Fruit fly (Drosophila melanogaster) whole organism, prepupa: ENCODE measurements around the gene CG3071.

Experiments
- Blimp-1 ChIP-seq: fragments of 200-800 bp; sonication (Bioruptor generic); optimal IDR thresholded peaks from 3 replicates; lab custom pipeline; 2017; ENCODE audit warnings: missing biosample characterization, missing genetic modification characterization, mild to moderate bottlenecking, moderate library complexity, missing genetic modification reagents
- CG10631 ChIP-seq: fragments of 200-800 bp; sonication (Bioruptor generic); optimal IDR thresholded peaks from 2 replicates; lab custom pipeline; 2016; ENCODE audit warnings: missing biosample characterization, missing genetic modification characterization
- CG10669 ChIP-seq: fragments of 200-800 bp; sonication (Bioruptor generic); optimal IDR thresholded peaks from 3 replicates; lab custom pipeline; 2018; ENCODE audit warnings: missing biosample characterization, mild to moderate bottlenecking, missing genetic modification characterization, moderate library complexity
- CG11294 ChIP-seq: fragments of 200-800 bp; sonication (Bioruptor generic); IDR thresholded peaks from 2 replicates; pipeline ENCODE4 v1.3.6; 2022; ENCODE audit warnings: missing biosample characterization, missing genetic modification characterization
- CG11762 ChIP-seq: fragments of 200-800 bp; sonication (Bioruptor generic); optimal IDR thresholded peaks from 3 replicates; lab custom pipeline; 2016; ENCODE audit warnings: missing biosample characterization, missing genetic modification characterization; ENCODE audit not compliant: insufficient read depth
- CG11902 ChIP-seq: fragments of 200-800 bp; sonication (Bioruptor generic); optimal IDR thresholded peaks from 3 replicates; lab custom pipeline; 2016; ENCODE audit warnings: missing biosample characterization, missing genetic modification characterization
- CG15336 ChIP-seq: fragments of 200-800 bp; sonication (Bioruptor generic); IDR thresholded peaks from 2 replicates; pipeline ENCODE4 v1.3.6; 2022; ENCODE audit warnings: missing biosample characterization, missing genetic modification characterization
- CG1621 ChIP-seq: fragments of 200-800 bp; sonication (Bioruptor generic); optimal IDR thresholded peaks from 3 replicates; lab custom pipeline; 2018; ENCODE audit warnings: missing biosample characterization, mild to moderate bottlenecking, missing genetic modification characterization
- CG16779 ChIP-seq: fragments of 200-800 bp; sonication (Bioruptor generic); optimal IDR thresholded peaks from 3 replicates; lab custom pipeline; 2017; ENCODE audit warnings: missing biosample characterization, mild to moderate bottlenecking, missing genetic modification characterization
- CG3032 ChIP-seq: fragments of 200-800 bp; optimal IDR thresholded peaks from 2 replicates; lab custom pipeline; 2019; ENCODE audit warnings: missing biosample characterization, mild to moderate bottlenecking, missing genetic modification characterization, moderate library complexity
- CG31627 ChIP-seq: fragments of 200-800 bp; sonication (Bioruptor generic); optimal IDR thresholded peaks from 3 replicates; lab custom pipeline; 2016; ENCODE audit warnings: missing biosample characterization, missing genetic modification characterization
- CG32006 ChIP-seq: fragments of 200-800 bp; sonication (Bioruptor generic); optimal IDR thresholded peaks from 3 replicates; lab custom pipeline; 2017; ENCODE audit warnings: missing biosample characterization, mild to moderate bottlenecking, missing genetic modification characterization
- CG34406 ChIP-seq: fragments of 200-800 bp; sonication (Bioruptor generic); optimal IDR thresholded peaks from 3 replicates; lab custom pipeline; 2016; ENCODE audit warnings: missing biosample characterization, missing genetic modification characterization
- CG4318 ChIP-seq: fragments of 200-800 bp; sonication (Bioruptor generic); optimal IDR thresholded peaks from 3 replicates; lab custom pipeline; 2017; ENCODE audit warnings: missing biosample characterization, mild to moderate bottlenecking, missing genetic modification characterization
- CG6163 ChIP-seq: fragments of 200-800 bp; sonication (Bioruptor generic); IDR thresholded peaks from 3 replicates; pipeline ENCODE4 v1.3.6; 2022; ENCODE audit warnings: missing biosample characterization, missing genetic modification characterization
- CG6276 ChIP-seq: fragments of 200-800 bp; sonication (Bioruptor generic); optimal IDR thresholded peaks from 2 replicates; lab custom pipeline; 2017; ENCODE audit warnings: missing biosample characterization, mild to moderate bottlenecking, missing genetic modification characterization
- CG6792 ChIP-seq: fragments of 200-800 bp; sonication (Bioruptor generic); optimal IDR thresholded peaks from 3 replicates; lab custom pipeline; 2016; ENCODE audit warnings: missing biosample characterization, missing genetic modification characterization
- CG6808 ChIP-seq: fragments of 200-800 bp; sonication (Bioruptor generic); optimal IDR thresholded peaks from 3 replicates; lab custom pipeline; 2017; ENCODE audit warnings: missing biosample characterization, missing genetic modification characterization, mild to moderate bottlenecking, moderate library complexity, missing genetic modification reagents
- CG6854 ChIP-seq: fragments of 200-800 bp; sonication (Bioruptor generic); optimal IDR thresholded peaks from 2 replicates; lab custom pipeline; 2017; ENCODE audit warnings: missing biosample characterization, mild to moderate bottlenecking, missing genetic modification characterization
- CG8119 ChIP-seq: fragments of 200-800 bp; sonication (Bioruptor generic); IDR thresholded peaks from 3 replicates; pipeline ENCODE4 v1.3.6; 2022; ENCODE audit warnings: missing biosample characterization, missing genetic modification characterization
- CG9139 ChIP-seq: fragments of 200-800 bp; sonication (Bioruptor generic); optimal IDR thresholded peaks from 3 replicates; lab custom pipeline; 2017; ENCODE audit warnings: missing biosample characterization, mild to moderate bottlenecking, missing genetic modification characterization
- Eip75B ChIP-seq: fragments of 200-800 bp; sonication (Bioruptor generic); optimal IDR thresholded peaks from 3 replicates; lab custom pipeline; 2016; ENCODE audit warnings: missing biosample characterization, missing genetic modification characterization
- Eip78C ChIP-seq: fragments of 200-800 bp; sonication (Bioruptor generic); peaks from one replicate; lab custom pipeline; 2016; ENCODE audit warnings: missing biosample characterization, missing genetic modification characterization
- Eip93F ChIP-seq: fragments of 200-800 bp; sonication (Bioruptor generic); optimal IDR thresholded peaks from 2 replicates; lab custom pipeline; 2016; ENCODE audit warnings: missing biosample characterization, mild to moderate bottlenecking, missing genetic modification characterization
- Ets96B ChIP-seq: fragments of 200-800 bp; optimal IDR thresholded peaks from 2 replicates; lab custom pipeline; 2019; ENCODE audit warnings: missing biosample characterization, mild to moderate bottlenecking, missing genetic modification characterization, moderate library complexity
- Hr39 ChIP-seq: fragments of 200-800 bp; sonication (Bioruptor generic); optimal IDR thresholded peaks from 2 replicates; lab custom pipeline; 2016; ENCODE audit warnings: missing biosample characterization, missing genetic modification characterization
- Hr4 ChIP-seq: fragments of 200-800 bp; sonication (Bioruptor generic); optimal IDR thresholded peaks from 3 replicates; lab custom pipeline; 2016; ENCODE audit warnings: missing biosample characterization, missing genetic modification characterization
- Met ChIP-seq: fragments of 200-800 bp; sonication (Bioruptor generic); optimal IDR thresholded peaks from 3 replicates; lab custom pipeline; 2016; ENCODE audit warnings: missing biosample characterization, missing genetic modification characterization
- OdsH ChIP-seq: fragments of 200-800 bp; sonication (Bioruptor generic); optimal IDR thresholded peaks from 3 replicates; lab custom pipeline; 2016; ENCODE audit warnings: missing biosample characterization, missing genetic modification characterization
- Sox102F ChIP-seq: fragments of 200-800 bp; sonication (Bioruptor generic); optimal IDR thresholded peaks from 2 replicates; lab custom pipeline; 2016; ENCODE audit warnings: missing biosample characterization, mild to moderate bottlenecking, missing genetic modification characterization
- Sox14 ChIP-seq: fragments of 200-800 bp; sonication (Bioruptor generic); optimal IDR thresholded peaks from 3 replicates; lab custom pipeline; 2016; ENCODE audit warnings: missing biosample characterization, missing genetic modification characterization
- achi ChIP-seq: fragments of 200-800 bp; sonication (Bioruptor generic); optimal IDR thresholded peaks from 3 replicates; lab custom pipeline; 2016; ENCODE audit warnings: missing biosample characterization, missing genetic modification characterization
- cyc ChIP-seq: fragments of 200-800 bp; sonication (Bioruptor generic); optimal IDR thresholded peaks from 3 replicates; lab custom pipeline; 2016; ENCODE audit warnings: missing biosample characterization, missing genetic modification characterization
- dac ChIP-seq: fragments of 200-800 bp; sonication (Bioruptor generic); optimal IDR thresholded peaks from 2 replicates; lab custom pipeline; 2017; ENCODE audit warnings: missing biosample characterization, mild to moderate bottlenecking, missing genetic modification characterization
- eg ChIP-seq: fragments of 200-800 bp; sonication (Bioruptor generic); IDR thresholded peaks from 3 replicates; pipeline ENCODE4 v1.3.6; 2022; ENCODE audit warnings: missing biosample characterization, missing genetic modification characterization
- esn ChIP-seq: fragments of 200-800 bp; sonication (Bioruptor generic); optimal IDR thresholded peaks from 2 replicates; lab custom pipeline; 2016; ENCODE audit warnings: missing biosample characterization, mild to moderate bottlenecking, missing genetic modification characterization, moderate library complexity
- fd59A ChIP-seq: fragments of 200-800 bp; sonication (Bioruptor generic); optimal IDR thresholded peaks from 2 replicates; lab custom pipeline; 2017; ENCODE audit warnings: missing biosample characterization, mild to moderate bottlenecking, missing genetic modification characterization, missing genetic modification reagents
- fd85E ChIP-seq: fragments of 200-800 bp; sonication (Bioruptor generic); optimal IDR thresholded peaks from 3 replicates; lab custom pipeline; 2016; ENCODE audit warnings: missing biosample characterization, missing genetic modification characterization
- fkh ChIP-seq: fragments of 200-800 bp; sonication (Bioruptor generic); optimal IDR thresholded peaks from 3 replicates; lab custom pipeline; 2017; ENCODE audit warnings: missing biosample characterization, mild to moderate bottlenecking, missing genetic modification characterization, moderate library complexity
- lz ChIP-seq: fragments of 200-800 bp; sonication (Bioruptor generic); optimal IDR thresholded peaks from 3 replicates; lab custom pipeline; 2016; ENCODE audit warnings: missing biosample characterization, missing genetic modification characterization
- net ChIP-seq: fragments of 200-800 bp; sonication (Bioruptor generic); optimal IDR thresholded peaks from 3 replicates; lab custom pipeline; 2016; ENCODE audit warnings: missing biosample characterization, missing genetic modification characterization
- salr ChIP-seq, 2 experiments: fragments of 200-800 bp; sonication (Bioruptor generic); optimal IDR thresholded peaks; 3 replicates each; lab custom pipeline; 2016 to 2018; ENCODE audit warnings: missing biosample characterization in 2 of 2, missing genetic modification characterization in 2 of 2, mild to moderate bottlenecking in 1 of 2
- spab ChIP-seq: fragments of 200-800 bp; sonication (Bioruptor generic); optimal IDR thresholded peaks from 2 replicates; lab custom pipeline; 2017; ENCODE audit warnings: missing biosample characterization, mild to moderate bottlenecking, missing genetic modification characterization, missing genetic modification reagents
- ss ChIP-seq, 2 experiments: fragments of 200-800 bp; sonication (Bioruptor generic); optimal IDR thresholded peaks; 2 replicates in 1 of 2; 3 replicates in 1 of 2; lab custom pipeline; 2017 to 2018; ENCODE audit warnings: mild to moderate bottlenecking in 2 of 2, missing biosample characterization in 2 of 2, missing genetic modification characterization in 2 of 2, moderate library complexity in 1 of 2
- vri ChIP-seq: fragments of 200-800 bp; sonication (Bioruptor generic); optimal IDR thresholded peaks from 3 replicates; lab custom pipeline; 2016; ENCODE audit warnings: missing biosample characterization, mild to moderate bottlenecking, missing genetic modification characterization

CG3071 gene

dm6 chrX:2283470-2283869 is 20.8 kb downstream of the CG3071 start (continued):
- TF ChIP-seq lz (GFP tag; lab: Kevin White, UChicago): no peak
- no peak for TF ChIP-seq Sox102F (GFP tag; lab: Kevin White, UChicago)
- no peak for TF ChIP-seq CG11294 (GFP tag; lab: Robert Waterston, UW)
- peak; percentile 15 for TF ChIP-seq CG6854 (GFP tag; lab: Kevin White, UChicago)
- TF ChIP-seq net (GFP tag; lab: Kevin White, UChicago): no peak
- no peak for TF ChIP-seq fd85E
- no peak for TF ChIP-seq CG1621 (tag; lab: Kevin White, UChicago)
- TF ChIP-seq CG9139 (GFP tag; lab: Kevin White, UChicago): no peak
- TF ChIP-seq OdsH: no peak
- no peak for TF ChIP-seq dac (GFP tag; lab: Kevin White, UChicago)
- TF ChIP-seq CG34406: peak; percentile 15
- no peak for TF ChIP-seq CG32006 (GFP tag; lab: Kevin White, UChicago)
- no peak for TF ChIP-seq vri (GFP tag; lab: Kevin White, UChicago)
- TF ChIP-seq fd59A: no peak
- 0 out of 3 replicates have a peak, but pooled peaks have one; percentile 50 for TF ChIP-seq CG6163
- no peak for TF ChIP-seq Hr4 (GFP tag; lab: Kevin White, UChicago)
- TF ChIP-seq CG6808: no peak
- TF ChIP-seq Hr39 (GFP tag; lab: Kevin White, UChicago): no peak
- peak; percentile 95 for TF ChIP-seq Blimp-1 (GFP tag; lab: Kevin White, UChicago)
- TF ChIP-seq CG11902: no peak
- TF ChIP-seq CG31627 (GFP tag; lab: Kevin White, UChicago): no peak
- TF ChIP-seq salr (GFP tag; optimal IDR thresholded peaks at IDR 0.05; lab: Kevin White, UChicago): no peak
- TF ChIP-seq CG8119: peak; percentile 54; the same call in 1 of the 3 replicates
- no peak for TF ChIP-seq Eip75B (GFP tag; lab: Kevin White, UChicago)

dm6 chrX:2286255-2286654 is 23.6 kb downstream of the CG3071 start:
- TF ChIP-seq fkh (GFP tag; lab: Kevin White, UChicago) (peak; percentile 38), Eip78C (GFP tag; lab: Kevin White, UChicago) (peak; percentile 52), vri (GFP tag; lab: Kevin White, UChicago) (peak; percentile 19), Met (no peak), CG6163 (no peak), fd85E (no peak)

- TF ChIP-seq CG8119: 0 out of 3 replicates have a peak, but pooled peaks have one; percentile 42
- TF ChIP-seq CG6276: peak; percentile 18
- TF ChIP-seq CG15336 (GFP tag; lab: Robert Waterston, UW): peak; percentile 31; the same call in 1 of the 2 replicates
- TF ChIP-seq CG10631: no peak
- no peak for TF ChIP-seq Ets96B
- TF ChIP-seq eg (GFP tag; lab: Robert Waterston, UW): peak; percentile 52; the same call in 2 of the 3 replicates
- no peak for TF ChIP-seq Eip75B (GFP tag; lab: Kevin White, UChicago)
- peak; percentile 48; the same call in 2 of the 3 replicates for TF ChIP-seq CG6163
- no peak for TF ChIP-seq lz (GFP tag; lab: Kevin White, UChicago)
- no peak for TF ChIP-seq Sox14 (GFP tag; lab: Kevin White, UChicago)
- TF ChIP-seq ss (GFP tag; optimal IDR thresholded peaks at IDR 0.05; lab: Kevin White, UChicago): peak in 1 of 2 experiments; percentile 8
- no peak for TF ChIP-seq Met
- TF ChIP-seq Eip78C (GFP tag; lab: Kevin White, UChicago): no peak
- TF ChIP-seq, all 60 proteins: peak for 6
Measured at dm6 chrX:2286985-2287384, 24.3 kb downstream of the CG3071 start.

- TF ChIP-seq CG16779 (tag; lab: Kevin White, UChicago) (no peak), CG10669 (GFP tag; lab: Kevin White, UChicago) (no peak), cyc (GFP tag; lab: Kevin White, UChicago) (no peak), CG3032 (tag; lab: Kevin White, UChicago) (no peak), Hr39 (GFP tag; lab: Kevin White, UChicago) (no peak), CG4318 (GFP tag; lab: Kevin White, UChicago) (no peak), CG11902 (no peak), achi (no peak), lz (GFP tag; lab: Kevin White, UChicago) (no peak), CG32006 (GFP tag; lab: Kevin White, UChicago) (no peak), OdsH (no peak), spab (GFP tag; lab: Kevin White, UChicago) (no peak), dac (GFP tag; lab: Kevin White, UChicago) (no peak), CG6163 (peak; percentile 64; the same call in 2 of the 3 replicates), CG6808 (no peak), CG6792 (GFP tag; lab: Kevin White, UChicago) (no peak), CG9139 (GFP tag; lab: Kevin White, UChicago) (no peak), Sox14 (GFP tag; lab: Kevin White, UChicago) (peak; percentile 33), esn (GFP tag; lab: Kevin White, UChicago) (no peak), CG11762 (GFP tag; lab: Kevin White, UChicago) (no peak), fd85E (no peak), Eip93F (GFP tag; lab: Kevin White, UChicago) (peak; percentile 16)
Measured at dm6 chrX:2288327-2288726, 25.7 kb downstream of the CG3071 start.
